Worm (Caenorhabditis elegans) whole organism, midembryonic: ENCODE measurements around the gene T24A6.7.

Experiments
- cog-1 ChIP-seq: sonication (generic microtip); optimal IDR thresholded peaks from 2 replicates; lab custom pipeline; 2016; ENCODE audit warnings: missing genetic modification characterization, missing compliant biosample characterization
- klf-2 ChIP-seq: fragments of 200-800 bp; sonication (Bioruptor generic); conservative IDR thresholded peaks from 2 replicates; pipeline ENCODE4 v1.3.6; 2022; ENCODE audit warnings: missing genetic modification reagents, missing genetic modification characterization, missing compliant biosample characterization
- med-1 ChIP-seq: sonication (generic microtip); optimal IDR thresholded peaks from 2 replicates; lab custom pipeline; 2017; ENCODE audit warnings: missing genetic modification characterization, mild to moderate bottlenecking, missing compliant biosample characterization, antibody characterized with exemption, missing genetic modification reagents; ENCODE audit not compliant: insufficient read depth
- ref-1 ChIP-seq: fragments of 200-800 bp; sonication (Bioruptor generic); conservative IDR thresholded peaks from 2 replicates; pipeline ENCODE4 v1.3.6; 2022; ENCODE audit warnings: missing genetic modification reagents, missing genetic modification characterization, missing compliant biosample characterization
- tab-1 ChIP-seq: fragments of 200-800 bp; sonication (Bioruptor generic); IDR thresholded peaks from 2 replicates; pipeline ENCODE4 v1.3.6; 2022; ENCODE audit warnings: missing genetic modification characterization, missing compliant biosample characterization
- ztf-23 ChIP-seq: fragments of 200-800 bp; sonication (Bioruptor generic); IDR thresholded peaks from 2 replicates; pipeline ENCODE4 v1.3.6; 2022; ENCODE audit warnings: missing genetic modification reagents, missing genetic modification characterization, missing compliant biosample characterization
- ztf-29 ChIP-seq: fragments of 200-800 bp; sonication (Bioruptor generic); IDR thresholded peaks from 2 replicates; pipeline ENCODE4 v1.3.6; 2022; ENCODE audit warnings: missing genetic modification reagents, missing genetic modification characterization, missing compliant biosample characterization

DNA sequence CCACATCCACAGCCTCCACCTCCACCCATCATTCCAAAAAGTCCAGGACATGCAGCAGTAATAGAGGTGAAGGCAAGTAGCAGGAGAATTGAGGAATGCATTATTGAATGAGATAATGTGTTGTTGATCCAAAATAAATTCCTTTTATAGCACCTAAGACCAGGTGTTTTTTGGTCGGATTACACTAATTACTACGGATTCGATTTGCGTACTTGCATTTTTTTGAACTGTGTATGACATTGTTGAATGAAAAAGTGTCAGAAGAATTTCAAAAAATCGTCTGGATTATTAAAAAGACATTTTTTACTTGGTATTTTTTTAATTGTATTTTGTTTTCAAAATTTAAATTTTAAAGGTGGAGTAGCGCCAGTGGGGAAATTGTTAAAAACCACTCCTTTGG is 26.7 kb downstream of the T24A6.7 start, which contains the start of gene grl-28:
- TF ChIP-seq ztf-23 (GFP tag; lab: Robert Waterston, UW): no peak
- no peak for TF ChIP-seq ztf-29 (GFP tag; lab: Robert Waterston, UW)
- no peak for TF ChIP-seq tab-1 (GFP tag; lab: Robert Waterston, UW)
- TF ChIP-seq med-1: no peak
- no peak for TF ChIP-seq klf-2 (GFP tag; lab: Robert Waterston, UW)
- TF ChIP-seq ref-1 (GFP tag; lab: Robert Waterston, UW): no peak
- no peak for TF ChIP-seq cog-1
